Fruit fly (Drosophila melanogaster) whole organism, embryonic: ENCODE results near the gene Gr61a.

Experiments
- Antp ChIP-seq: fragments of 200-800 bp; sonication (Bioruptor generic); optimal IDR thresholded peaks from 3 replicates; lab custom pipeline; 2016; ENCODE audit warnings: missing biosample characterization, missing genetic modification characterization
- Bgb ChIP-seq: fragments of 200-800 bp; sonication (Bioruptor generic); IDR thresholded peaks from 2 replicates; pipeline ENCODE4 v1.3.6; 2022; ENCODE audit warnings: missing biosample characterization, missing genetic modification characterization; ENCODE audit not compliant: partially characterized antibody
- CG10462 ChIP-seq: fragments of 200-800 bp; sonication (Bioruptor generic); optimal IDR thresholded peaks from 2 replicates; lab custom pipeline; 2016; ENCODE audit warnings: missing biosample characterization, missing genetic modification characterization
- CG12744 ChIP-seq: fragments of 200-800 bp; sonication (Bioruptor generic); optimal IDR thresholded peaks from 2 replicates; lab custom pipeline; 2016; ENCODE audit warnings: missing biosample characterization, missing genetic modification characterization
- CG13894 ChIP-seq: fragments of 200-800 bp; sonication (Bioruptor generic); optimal IDR thresholded peaks from 3 replicates; lab custom pipeline; 2018; ENCODE audit warnings: missing biosample characterization, mild to moderate bottlenecking, missing genetic modification characterization, moderate library complexity
- CG15073 ChIP-seq: fragments of 200-800 bp; sonication (Bioruptor generic); optimal IDR thresholded peaks from 2 replicates; lab custom pipeline; 2016; ENCODE audit warnings: missing biosample characterization, missing genetic modification characterization
- CG15601 ChIP-seq: fragments of 200-800 bp; sonication (Bioruptor generic); optimal IDR thresholded peaks from 3 replicates; lab custom pipeline; 2019; ENCODE audit warnings: missing biosample characterization, mild to moderate bottlenecking, missing genetic modification characterization, moderate library complexity
- CG17328 ChIP-seq: fragments of 200-800 bp; sonication (Bioruptor generic); IDR thresholded peaks from 2 replicates; pipeline ENCODE4 v1.3.6; 2022; ENCODE audit warnings: missing biosample characterization, missing genetic modification characterization
- CG17385 ChIP-seq: fragments of 200-800 bp; sonication (Bioruptor generic); optimal IDR thresholded peaks from 3 replicates; lab custom pipeline; 2018; ENCODE audit warnings: missing biosample characterization, mild to moderate bottlenecking, missing genetic modification characterization
- CG18476 ChIP-seq: fragments of 200-800 bp; sonication (Bioruptor generic); optimal IDR thresholded peaks from 2 replicates; lab custom pipeline; 2016; ENCODE audit warnings: missing biosample characterization, mild to moderate bottlenecking, missing genetic modification characterization
- CG2129 ChIP-seq: fragments of 200-800 bp; sonication (Bioruptor generic); IDR thresholded peaks from 2 replicates; pipeline ENCODE4 v1.3.6; 2022; ENCODE audit warnings: missing biosample characterization, missing genetic modification characterization; ENCODE audit not compliant: partially characterized antibody
- CG2712 ChIP-seq: fragments of 200-800 bp; optimal IDR thresholded peaks from 3 replicates; lab custom pipeline; 2019; ENCODE audit warnings: missing biosample characterization, mild to moderate bottlenecking, missing genetic modification characterization, moderate library complexity
- CG3065 ChIP-seq: fragments of 200-800 bp; sonication (Bioruptor generic); optimal IDR thresholded peaks from 2 replicates; lab custom pipeline; 2016; ENCODE audit warnings: missing biosample characterization, missing genetic modification characterization
- CG4328 ChIP-seq: fragments of 200-800 bp; sonication (Bioruptor generic); optimal IDR thresholded peaks from 3 replicates; lab custom pipeline; 2017; ENCODE audit warnings: missing biosample characterization, missing genetic modification reagents, missing genetic modification characterization
- CG43689 ChIP-seq: fragments of 200-800 bp; sonication (Bioruptor generic); IDR thresholded peaks from 2 replicates; pipeline ENCODE4 v1.3.6; 2022; ENCODE audit warnings: missing biosample characterization, missing genetic modification characterization
- CG4730 ChIP-seq: fragments of 200-800 bp; sonication (Bioruptor generic); IDR thresholded peaks from 2 replicates; pipeline ENCODE4 v1.3.6; 2022; ENCODE audit warnings: missing biosample characterization, missing genetic modification characterization
- CG6854 ChIP-seq: fragments of 200-800 bp; sonication (Bioruptor generic); optimal IDR thresholded peaks from 3 replicates; lab custom pipeline; 2017; ENCODE audit warnings: missing biosample characterization, mild to moderate bottlenecking, missing genetic modification characterization
- CG9437 ChIP-seq: fragments of 200-800 bp; sonication (Bioruptor generic); optimal IDR thresholded peaks from 2 replicates; lab custom pipeline; 2018; ENCODE audit warnings: missing biosample characterization, mild to moderate bottlenecking, missing genetic modification characterization
- CG9797 ChIP-seq: fragments of 200-800 bp; sonication (Bioruptor generic); optimal IDR thresholded peaks from 3 replicates; lab custom pipeline; 2018; ENCODE audit warnings: missing biosample characterization, mild to moderate bottlenecking, missing genetic modification characterization
- Dbx ChIP-seq: fragments of 200-800 bp; sonication (Bioruptor generic); IDR thresholded peaks from 3 replicates; pipeline ENCODE4 v1.3.6; 2022; ENCODE audit warnings: missing biosample characterization, missing genetic modification characterization
- Gug ChIP-seq: fragments of 200-800 bp; sonication (Bioruptor generic); IDR thresholded peaks from 4 replicates; pipeline ENCODE4 v1.3.6; 2022; ENCODE audit warnings: missing biosample characterization, missing genetic modification characterization
- HmgD ChIP-seq: fragments of 200-800 bp; sonication (Bioruptor generic); optimal IDR thresholded peaks from 3 replicates; lab custom pipeline; 2016; ENCODE audit warnings: missing biosample characterization, missing genetic modification characterization
- Hr3 ChIP-seq: fragments of 200-800 bp; sonication (Bioruptor generic); optimal IDR thresholded peaks from 3 replicates; lab custom pipeline; 2016; ENCODE audit warnings: missing biosample characterization, missing genetic modification characterization
- Hr39 ChIP-seq: fragments of >200 bp; optimal IDR thresholded peaks from 2 replicates; lab custom pipeline; 2017
- Hsf ChIP-seq: fragments of 200-800 bp; sonication (Bioruptor generic); optimal IDR thresholded peaks from 3 replicates; lab custom pipeline; 2016; ENCODE audit warnings: missing biosample characterization, missing genetic modification characterization
- Max ChIP-seq: fragments of 200-800 bp; sonication (Bioruptor generic); optimal IDR thresholded peaks from 2 replicates; lab custom pipeline; 2016; ENCODE audit warnings: missing biosample characterization, mild to moderate bottlenecking, missing genetic modification characterization
- Mes4 ChIP-seq: fragments of 200-800 bp; sonication (Bioruptor generic); optimal IDR thresholded peaks from 2 replicates; lab custom pipeline; 2016; ENCODE audit warnings: missing biosample characterization, missing genetic modification characterization
- Oaz ChIP-seq: fragments of 200-800 bp; sonication (Bioruptor generic); IDR thresholded peaks from 2 replicates; pipeline ENCODE4 v1.3.6; 2022; ENCODE audit warnings: missing biosample characterization, missing genetic modification characterization
- Opbp ChIP-seq: fragments of 200-800 bp; sonication (Bioruptor generic); IDR thresholded peaks from 3 replicates; pipeline ENCODE4 v1.3.6; 2022; ENCODE audit warnings: missing biosample characterization, missing genetic modification characterization; ENCODE audit not compliant: partially characterized antibody
- Xbp1 ChIP-seq: fragments of 200-800 bp; sonication (Bioruptor generic); optimal IDR thresholded peaks from 3 replicates; lab custom pipeline; 2016; ENCODE audit warnings: missing biosample characterization, mild to moderate bottlenecking, missing genetic modification characterization
- YL-1 ChIP-seq: fragments of 200-800 bp; sonication (Bioruptor generic); optimal IDR thresholded peaks from 3 replicates; lab custom pipeline; 2017; ENCODE audit warnings: missing biosample characterization, mild to moderate bottlenecking, missing genetic modification characterization
- ab ChIP-seq: fragments of 200-800 bp; sonication (Bioruptor generic); optimal IDR thresholded peaks from 2 replicates; lab custom pipeline; 2016; ENCODE audit warnings: missing biosample characterization, missing genetic modification characterization
- al ChIP-seq: fragments of 200-800 bp; sonication (Bioruptor generic); IDR thresholded peaks from 2 replicates; pipeline ENCODE4 v1.3.6; 2022; ENCODE audit warnings: missing biosample characterization, missing genetic modification characterization
- ap ChIP-seq: fragments of 200-800 bp; sonication (Bioruptor generic); IDR thresholded peaks from 2 replicates; pipeline ENCODE4 v1.3.6; 2022; ENCODE audit warnings: missing biosample characterization, missing genetic modification characterization
- cad ChIP-seq: fragments of >200 bp; optimal IDR thresholded peaks from 2 replicates; lab custom pipeline; 2017; ENCODE audit warnings: missing biosample characterization, missing genetic modification characterization
- dmrt99B ChIP-seq: fragments of 200-800 bp; sonication (Bioruptor generic); optimal IDR thresholded peaks from 2 replicates; lab custom pipeline; 2018; ENCODE audit warnings: missing biosample characterization, mild to moderate bottlenecking, missing genetic modification characterization, moderate library complexity
- exex ChIP-seq: fragments of 200-800 bp; sonication (Bioruptor generic); optimal IDR thresholded peaks from 4 replicates; lab custom pipeline; 2018; ENCODE audit warnings: missing biosample characterization, mild to moderate bottlenecking, missing genetic modification characterization, moderate library complexity
- eyg ChIP-seq: fragments of 200-800 bp; sonication (Bioruptor generic); optimal IDR thresholded peaks from 3 replicates; lab custom pipeline; 2016; ENCODE audit warnings: missing biosample characterization, missing genetic modification characterization
- fd102C ChIP-seq: fragments of 200-800 bp; sonication (Bioruptor generic); optimal IDR thresholded peaks from 2 replicates; lab custom pipeline; 2018; ENCODE audit warnings: missing biosample characterization, mild to moderate bottlenecking, missing genetic modification characterization, moderate library complexity
- gsb ChIP-seq: fragments of 200-800 bp; sonication (Bioruptor generic); IDR thresholded peaks from 2 replicates; pipeline ENCODE4 v1.3.6; 2022; ENCODE audit warnings: missing biosample characterization, missing genetic modification characterization
- gt ChIP-seq: fragments of 200-800 bp; sonication (Bioruptor generic); IDR thresholded peaks from 2 replicates; pipeline ENCODE4 v1.3.6; 2022; ENCODE audit warnings: missing biosample characterization, missing genetic modification characterization
- ken ChIP-seq: fragments of 200-800 bp; sonication (Bioruptor generic); IDR thresholded peaks from 3 replicates; pipeline ENCODE4 v1.3.6; 2022; ENCODE audit warnings: missing biosample characterization, missing genetic modification characterization
- kni ChIP-seq: fragments of 200-800 bp; sonication (Bioruptor generic); optimal IDR thresholded peaks from 3 replicates; lab custom pipeline; 2017; ENCODE audit warnings: mild to moderate bottlenecking, missing biosample characterization, missing genetic modification reagents, missing genetic modification characterization
- lmd ChIP-seq: fragments of 200-800 bp; sonication (Bioruptor generic); IDR thresholded peaks from 2 replicates; pipeline ENCODE4 v1.3.6; 2022; ENCODE audit warnings: missing biosample characterization, missing genetic modification characterization
- nerfin-2 ChIP-seq: fragments of 200-800 bp; sonication (Bioruptor generic); IDR thresholded peaks from 2 replicates; pipeline ENCODE4 v1.3.6; 2022; ENCODE audit warnings: missing biosample characterization, missing genetic modification characterization; ENCODE audit not compliant: partially characterized antibody
- nmo ChIP-seq: fragments of 200-800 bp; sonication (Bioruptor generic); optimal IDR thresholded peaks from 2 replicates; lab custom pipeline; 2018; ENCODE audit warnings: missing biosample characterization, mild to moderate bottlenecking, missing genetic modification characterization, moderate library complexity
- ranshi ChIP-seq: fragments of 200-800 bp; sonication (Bioruptor generic); IDR thresholded peaks from 2 replicates; pipeline ENCODE4 v1.3.6; 2022; ENCODE audit warnings: missing biosample characterization, missing genetic modification characterization
- rib ChIP-seq: fragments of 200-800 bp; sonication (Bioruptor generic); IDR thresholded peaks from 2 replicates; pipeline ENCODE4 v1.3.6; 2022; ENCODE audit warnings: missing biosample characterization, missing genetic modification characterization
- sim ChIP-seq: fragments of 200-800 bp; sonication (Bioruptor generic); IDR thresholded peaks from 2 replicates; pipeline ENCODE4 v1.3.6; 2022; ENCODE audit warnings: missing biosample characterization, missing genetic modification characterization
- slou ChIP-seq: fragments of 200-800 bp; sonication (Bioruptor generic); optimal IDR thresholded peaks from 3 replicates; lab custom pipeline; 2016; ENCODE audit warnings: missing biosample characterization, missing genetic modification characterization
- ssp ChIP-seq: fragments of 200-800 bp; sonication (Bioruptor generic); IDR thresholded peaks from 2 replicates; pipeline ENCODE4 v1.3.6; 2022; ENCODE audit warnings: missing biosample characterization, missing genetic modification characterization
- zf30C ChIP-seq: fragments of 200-800 bp; sonication (Bioruptor generic); optimal IDR thresholded peaks from 3 replicates; lab custom pipeline; 2018; ENCODE audit warnings: missing biosample characterization, mild to moderate bottlenecking, missing genetic modification characterization

Gene Gr61a

dm6 chr3L:821951-822350, 19.3 kb upstream of the Gr61a start (continued):
- no peak for TF ChIP-seq CG43689 (GFP tag; lab: Robert Waterston, UW)
- no peak for TF ChIP-seq ab (GFP tag; lab: Kevin White, UChicago)
- peak; percentile 10 for TF ChIP-seq CG6854
- no peak for TF ChIP-seq CG12744 (GFP tag; lab: Kevin White, UChicago)
- peak; percentile 79 for TF ChIP-seq lmd (GFP tag; lab: Robert Waterston, UW)
- no peak for TF ChIP-seq CG3065 (GFP tag; lab: Kevin White, UChicago)
- TF ChIP-seq Oaz: no peak
- TF ChIP-seq ssp (GFP tag; lab: Robert Waterston, UW): peak; percentile 56
- no peak for TF ChIP-seq Opbp
- TF ChIP-seq Hsf (GFP tag; lab: Kevin White, UChicago): peak; percentile 53
- TF ChIP-seq CG15073: no peak
- TF ChIP-seq Gug (GFP tag; lab: Robert Waterston, UW): peak; percentile 69
- peak; percentile 73; the same call in 2 of the 3 replicates for TF ChIP-seq ken
- TF ChIP-seq zf30C (GFP tag; lab: Kevin White, UChicago): peak; percentile 66
- TF ChIP-seq ranshi: peak; percentile 80
- TF ChIP-seq gsb (GFP tag; lab: Robert Waterston, UW): peak; percentile 41; the same call in 1 of the 2 replicates
- no peak for TF ChIP-seq Antp
- peak; percentile 62 for TF ChIP-seq CG4328 (GFP tag; lab: Kevin White, UChicago)
- no peak for TF ChIP-seq eyg (GFP tag; lab: Kevin White, UChicago)
- no peak for TF ChIP-seq slou (GFP tag; lab: Kevin White, UChicago)
- TF ChIP-seq sim: peak; percentile 67
- peak; percentile 51 for TF ChIP-seq ap
- no peak for TF ChIP-seq exex (tag; lab: Kevin White, UChicago)
- TF ChIP-seq Dbx (GFP tag; lab: Robert Waterston, UW): no peak
- TF ChIP-seq Bgb (GFP tag; lab: Robert Waterston, UW): no peak
- TF ChIP-seq CG2129 (GFP tag; lab: Robert Waterston, UW): no peak
- peak; percentile 73 for TF ChIP-seq CG4730 (GFP tag; lab: Robert Waterston, UW)
- TF ChIP-seq fd102C: no peak
- TF ChIP-seq CG2712 (tag; lab: Kevin White, UChicago): peak; percentile 88
- 0 out of 2 replicates have a peak, but pooled peaks have one; percentile 36 for TF ChIP-seq rib (GFP tag; lab: Robert Waterston, UW)
- TF ChIP-seq CG15601 (tag; lab: Kevin White, UChicago): peak; percentile 61
- TF ChIP-seq nmo (GFP tag; lab: Kevin White, UChicago): peak; percentile 59
- TF ChIP-seq YL-1: no peak
- peak; percentile 29 for TF ChIP-seq CG18476 (GFP tag; lab: Kevin White, UChicago)
- TF ChIP-seq Hr39: no peak
- TF ChIP-seq Max (GFP tag; lab: Kevin White, UChicago): peak; percentile 62
- peak; percentile 71 for TF ChIP-seq CG17328 (GFP tag; lab: Robert Waterston, UW)
- no peak for TF ChIP-seq cad
- TF ChIP-seq HmgD (GFP tag; lab: Kevin White, UChicago): no peak
- peak; percentile 25 for TF ChIP-seq kni
- peak; percentile 32 for TF ChIP-seq CG9437 (GFP tag; lab: Kevin White, UChicago)
- no peak for TF ChIP-seq Mes4 (GFP tag; lab: Kevin White, UChicago)
- TF ChIP-seq nerfin-2 (GFP tag; lab: Robert Waterston, UW): no peak
- TF ChIP-seq Xbp1 (GFP tag; lab: Kevin White, UChicago): peak; percentile 73
- TF ChIP-seq al: peak; percentile 45; the same call in 1 of the 2 replicates
- TF ChIP-seq dmrt99B (tag; lab: Kevin White, UChicago): peak; percentile 86
- TF ChIP-seq CG9797 (GFP tag; lab: Kevin White, UChicago): peak; percentile 8
- TF ChIP-seq CG13894 (tag; lab: Kevin White, UChicago): no peak
- no peak for TF ChIP-seq CG10462 (GFP tag; lab: Kevin White, UChicago)
- peak; percentile 53 for TF ChIP-seq Hr3 (GFP tag; lab: Kevin White, UChicago)
- peak; percentile 55 for TF ChIP-seq CG17385 (GFP tag; lab: Kevin White, UChicago)
- peak; percentile 50; the same call in 1 of the 2 replicates for TF ChIP-seq gt
